Worm (Caenorhabditis elegans) whole organism, L4 larva: ENCODE measurements around the gene gly-14.

ENCODE experiments used
- F49E8.2 ChIP-seq: sonication (generic microtip); optimal IDR thresholded peaks from 2 replicates; lab custom pipeline; 2016; ENCODE audit warnings: missing compliant biosample characterization, mild to moderate bottlenecking, missing genetic modification characterization, borderline replicate concordance
- Y5F2A.4 ChIP-seq: fragments of 200-800 bp; sonication (Bioruptor generic); optimal IDR thresholded peaks from 2 replicates; lab custom pipeline; 2018; ENCODE audit warnings: mild to moderate bottlenecking, missing genetic modification characterization, missing compliant biosample characterization
- ceh-62 ChIP-seq: sonication (generic microtip); optimal IDR thresholded peaks from 2 replicates; lab custom pipeline; 2017; ENCODE audit warnings: missing biosample characterization, missing genetic modification characterization
- spr-3 ChIP-seq: fragments of 200-800 bp; sonication (Bioruptor generic); optimal IDR thresholded peaks from 2 replicates; lab custom pipeline; 2018; ENCODE audit warnings: mild to moderate bottlenecking, missing genetic modification characterization, missing compliant biosample characterization

DNA sequence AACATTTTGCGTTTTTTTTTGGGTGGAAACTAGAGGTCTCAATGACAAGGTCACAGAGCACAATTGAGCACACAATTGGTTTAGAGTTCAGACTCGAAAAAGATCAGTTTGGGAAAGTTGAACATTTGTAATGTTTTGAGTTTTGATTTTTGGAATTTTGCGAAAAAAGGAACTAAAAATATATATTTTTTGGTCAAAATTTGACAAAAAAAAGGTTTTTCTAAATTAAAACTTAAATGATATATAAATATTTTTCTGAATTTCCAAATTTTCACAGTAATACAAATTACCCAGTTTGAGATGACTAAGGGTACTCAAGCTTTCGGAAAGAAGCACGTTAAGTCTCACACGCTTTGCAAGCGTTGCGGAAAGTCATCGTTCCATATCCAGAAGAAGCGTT is 35.3 kb upstream of the gly-14 start, which contains the start of gene rpl-37:
- TF ChIP-seq ceh-62 (no peak), spr-3 (GFP tag; lab: Kevin White, UChicago) (no peak), Y5F2A.4 (GFP tag; lab: Kevin White, UChicago) (no peak), F49E8.2 (no peak)
